Worm (Caenorhabditis elegans) whole organism, late embryonic: Measurements from ENCODE around the gene Y71H2AM.11.

Experiments
- T23F11.4 ChIP-seq: fragments of 200-800 bp; sonication (Bioruptor generic); optimal IDR thresholded peaks from 2 replicates; lab custom pipeline; 2018; ENCODE audit warnings: mild to moderate bottlenecking, missing genetic modification characterization, missing compliant biosample characterization
- ceh-30 ChIP-seq: fragments of 150-350 bp; optimal IDR thresholded peaks from 2 replicates; lab custom pipeline; 2014; ENCODE audit warnings: missing biosample characterization, missing genetic modification characterization
- ceh-9 ChIP-seq: sonication (generic microtip); optimal IDR thresholded peaks from 2 replicates; lab custom pipeline; 2016; ENCODE audit warnings: mild to moderate bottlenecking, missing genetic modification characterization, inconsistent platforms, missing compliant biosample characterization
- dmd-4 ChIP-seq: sonication (generic microtip); optimal IDR thresholded peaks from 2 replicates; lab custom pipeline; 2016; ENCODE audit warnings: borderline replicate concordance, missing genetic modification characterization, missing compliant biosample characterization
- dve-1 ChIP-seq: sonication (generic microtip); optimal IDR thresholded peaks from 2 replicates; lab custom pipeline; 2017; ENCODE audit warnings: antibody characterized with exemption, mild to moderate bottlenecking, missing genetic modification characterization, missing compliant biosample characterization
- fkh-10 ChIP-seq: fragments of 150-350 bp; optimal IDR thresholded peaks from 2 replicates; lab custom pipeline; 2014; ENCODE audit warnings: missing biosample characterization, missing genetic modification reagents, missing genetic modification characterization
- hlh-8 ChIP-seq: sonication (generic microtip); optimal IDR thresholded peaks from 2 replicates; lab custom pipeline; 2016; ENCODE audit warnings: missing genotype, missing genetic modification characterization, missing compliant biosample characterization
- nfya-1 ChIP-seq: sonication (generic microtip); optimal IDR thresholded peaks from 2 replicates; lab custom pipeline; 2017; ENCODE audit warnings: missing genetic modification characterization, mild to moderate bottlenecking, missing compliant biosample characterization, antibody characterized with exemption, moderate library complexity
- nhr-11 ChIP-seq: fragments of 150-350 bp; optimal IDR thresholded peaks from 2 replicates; lab custom pipeline; 2014; ENCODE audit warnings: missing biosample characterization, missing genetic modification characterization
- unc-86 ChIP-seq: sonication (generic microtip); optimal IDR thresholded peaks from 2 replicates; lab custom pipeline; 2016; ENCODE audit warnings: missing genetic modification characterization, missing compliant biosample characterization
- ztf-16 ChIP-seq: sonication (generic microtip); optimal IDR thresholded peaks from 2 replicates; lab custom pipeline; 2017; ENCODE audit warnings: missing genetic modification characterization, missing compliant biosample characterization

DNA sequence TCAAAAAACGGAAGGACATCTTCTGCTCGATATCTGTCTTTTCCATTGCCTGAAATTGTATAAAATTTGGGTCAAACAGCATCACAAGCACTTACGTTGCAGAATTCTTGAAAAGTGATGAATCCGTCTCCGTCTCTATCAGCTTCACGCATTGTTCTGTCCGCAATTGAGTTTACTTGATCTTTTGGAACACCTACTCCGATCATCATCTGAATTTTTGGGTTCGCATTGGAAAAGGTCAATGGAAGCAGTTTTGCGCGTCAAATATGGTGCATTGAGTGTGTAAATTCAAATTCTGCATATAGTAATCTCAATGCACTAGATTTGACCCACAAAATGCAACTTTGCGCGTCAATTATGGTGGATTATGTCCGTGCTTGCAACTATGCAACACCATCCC lies 43.3 kb downstream of the Y71H2AM.11 start:
- no peak for TF ChIP-seq ceh-30 (tag; lab: Kevin White, UChicago)
- TF ChIP-seq nfya-1 (tag; lab: Kevin White, UChicago), result no peak
- no peak for TF ChIP-seq nhr-11 (tag; lab: Kevin White, UChicago)
- TF ChIP-seq T23F11.4 (GFP tag; lab: Kevin White, UChicago), result no peak
- TF ChIP-seq unc-86 (tag; lab: Kevin White, UChicago), result no peak
- TF ChIP-seq hlh-8 (tag; lab: Kevin White, UChicago), result no peak
- no peak for TF ChIP-seq ztf-16 (tag; lab: Kevin White, UChicago)
- no peak for TF ChIP-seq ceh-9 (tag; lab: Kevin White, UChicago)
- TF ChIP-seq dmd-4, result no peak
- no peak for TF ChIP-seq dve-1
- TF ChIP-seq fkh-10 (GFP tag; lab: Kevin White, UChicago), result no peak
